Worm (Caenorhabditis elegans): ENCODE measurements around the gene B0222.1.

DNA sequence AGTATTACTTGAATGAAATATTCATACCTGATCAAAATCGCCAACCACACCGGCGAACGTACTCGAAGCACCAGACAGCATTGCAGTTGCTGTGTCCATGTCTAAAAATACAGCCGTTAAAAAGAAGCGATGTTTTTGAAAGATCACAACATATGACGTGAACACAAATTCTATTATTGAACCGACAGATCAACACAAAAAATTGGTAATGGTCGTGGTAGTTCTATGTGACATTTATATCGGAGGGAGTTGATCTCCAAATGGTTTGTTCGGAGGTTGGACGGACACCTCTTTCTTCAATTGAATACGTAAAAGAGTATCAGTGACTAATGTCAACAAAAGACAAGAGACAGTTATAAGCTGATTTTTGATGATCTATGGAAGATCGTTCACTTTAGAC, 7.2 kb downstream of the B0222.1 start, which contains the start of gene pitr-3:
- TF ChIP-seq tab-1 (GFP tag; IDR thresholded peaks at IDR 0.05) (no peak), med-1 (GFP tag; optimal IDR thresholded peaks at IDR 0.05; ENCODE audit: insufficient read depth) (no peak), flt-1 (GFP tag; IDR thresholded peaks at IDR 0.05) (no peak), ztf-29 (GFP tag; IDR thresholded peaks at IDR 0.05) (no peak), ztf-23 (GFP tag; IDR thresholded peaks at IDR 0.05) (no peak)

Data from whole organism, midembryonic.